Worm (Caenorhabditis elegans) whole organism, late embryonic: ENCODE measurements around the gene ZK84.2.

Experiments
- C38D4.7 ChIP-seq: fragments of 200-800 bp; sonication (Bioruptor generic); optimal IDR thresholded peaks from 2 replicates; lab custom pipeline; 2018; ENCODE audit warnings: mild to moderate bottlenecking, missing genetic modification characterization, moderate library complexity, missing compliant biosample characterization
- F13H6.1 ChIP-seq: sonication (generic microtip); optimal IDR thresholded peaks from 2 replicates; lab custom pipeline; 2016; ENCODE audit warnings: missing genetic modification characterization, missing compliant biosample characterization
- T23F11.4 ChIP-seq: fragments of 200-800 bp; sonication (Bioruptor generic); optimal IDR thresholded peaks from 2 replicates; lab custom pipeline; 2018; ENCODE audit warnings: mild to moderate bottlenecking, missing genetic modification characterization, missing compliant biosample characterization
- ama-1 ChIP-seq: fragments of 150-350 bp; optimal IDR thresholded peaks from 2 replicates; lab custom pipeline; 2014
- ceh-18 ChIP-seq: sonication (generic microtip); optimal IDR thresholded peaks from 2 replicates; lab custom pipeline; 2016; ENCODE audit warnings: missing genetic modification characterization, missing compliant biosample characterization
- ceh-24 ChIP-seq: sonication (generic microtip); optimal IDR thresholded peaks from 2 replicates; lab custom pipeline; 2016; ENCODE audit warnings: mild to moderate bottlenecking, missing genetic modification characterization, missing compliant biosample characterization
- ceh-34 ChIP-seq: sonication (generic microtip); optimal IDR thresholded peaks from 2 replicates; lab custom pipeline; 2016; ENCODE audit warnings: mild to moderate bottlenecking, missing genetic modification characterization, missing compliant biosample characterization
- ceh-45 ChIP-seq: fragments of 200-800 bp; sonication (Bioruptor generic); IDR thresholded peaks from 2 replicates; pipeline ENCODE4 v1.3.6; 2022; ENCODE audit warnings: missing genetic modification reagents, missing genetic modification characterization, missing compliant biosample characterization
- ceh-48 ChIP-seq: sonication (generic microtip); optimal IDR thresholded peaks from 2 replicates; lab custom pipeline; 2016; ENCODE audit warnings: missing genetic modification characterization, inconsistent platforms, missing compliant biosample characterization
- ceh-6 ChIP-seq: fragments of 200-800 bp; sonication (Bioruptor generic); optimal IDR thresholded peaks from 2 replicates; lab custom pipeline; 2018; ENCODE audit warnings: mild to moderate bottlenecking, missing genetic modification characterization, missing compliant biosample characterization
- ceh-9 ChIP-seq: sonication (generic microtip); optimal IDR thresholded peaks from 2 replicates; lab custom pipeline; 2016; ENCODE audit warnings: mild to moderate bottlenecking, missing genetic modification characterization, inconsistent platforms, missing compliant biosample characterization
- che-1 ChIP-seq: sonication (generic microtip); optimal IDR thresholded peaks from 2 replicates; lab custom pipeline; 2016; ENCODE audit warnings: mild to moderate bottlenecking, missing genetic modification characterization, missing compliant biosample characterization
- elt-2 ChIP-seq: sonication (generic microtip); optimal IDR thresholded peaks from 2 replicates; lab custom pipeline; 2016; ENCODE audit warnings: missing genetic modification reagents, missing genetic modification characterization, missing compliant biosample characterization
- eyg-1 ChIP-seq: sonication (generic microtip); optimal IDR thresholded peaks from 2 replicates; lab custom pipeline; 2016; ENCODE audit warnings: missing genotype, missing genetic modification characterization, missing compliant biosample characterization
- fkh-10 ChIP-seq: fragments of 150-350 bp; optimal IDR thresholded peaks from 2 replicates; lab custom pipeline; 2014; ENCODE audit warnings: missing biosample characterization, missing genetic modification reagents, missing genetic modification characterization
- fkh-6 ChIP-seq: sonication (generic microtip); optimal IDR thresholded peaks from 2 replicates; lab custom pipeline; 2016; ENCODE audit warnings: missing genetic modification characterization, missing compliant biosample characterization
- gmeb-2 ChIP-seq: sonication (generic microtip); optimal IDR thresholded peaks from 2 replicates; lab custom pipeline; 2016; ENCODE audit warnings: missing genetic modification characterization, inconsistent platforms, missing compliant biosample characterization
- hlh-13 ChIP-seq: fragments of 200-800 bp; sonication (Bioruptor generic); optimal IDR thresholded peaks from 2 replicates; lab custom pipeline; 2018; ENCODE audit warnings: mild to moderate bottlenecking, missing genetic modification characterization, missing compliant biosample characterization
- hlh-30 ChIP-seq: sonication (generic microtip); optimal IDR thresholded peaks from 2 replicates; lab custom pipeline; 2017; ENCODE audit warnings: antibody characterized with exemption, missing genetic modification characterization, missing compliant biosample characterization; ENCODE audit not compliant: insufficient read depth
- madf-2 ChIP-seq: sonication (generic microtip); optimal IDR thresholded peaks from 2 replicates; lab custom pipeline; 2017; ENCODE audit warnings: missing genetic modification characterization, missing compliant biosample characterization
- nfya-1 ChIP-seq: sonication (generic microtip); optimal IDR thresholded peaks from 2 replicates; lab custom pipeline; 2017; ENCODE audit warnings: missing genetic modification characterization, mild to moderate bottlenecking, missing compliant biosample characterization, antibody characterized with exemption, moderate library complexity
- nhr-232 ChIP-seq: sonication (generic microtip); optimal IDR thresholded peaks from 2 replicates; lab custom pipeline; 2016; ENCODE audit warnings: missing genetic modification characterization, missing compliant biosample characterization
- pag-3 ChIP-seq: sonication (generic microtip); optimal IDR thresholded peaks from 2 replicates; lab custom pipeline; 2016; ENCODE audit warnings: missing compliant biosample characterization, missing genetic modification characterization, borderline replicate concordance
- pat-9 ChIP-seq: fragments of 200-800 bp; sonication (Bioruptor generic); optimal IDR thresholded peaks from 2 replicates; lab custom pipeline; 2018; ENCODE audit warnings: mild to moderate bottlenecking, missing genetic modification characterization, moderate library complexity, missing compliant biosample characterization
- pha-4 ChIP-seq: fragments of 150-350 bp; optimal IDR thresholded peaks from 2 replicates; lab custom pipeline; 2018; ENCODE audit warnings: missing biosample characterization, missing genetic modification reagents, missing genetic modification characterization
- pros-1 ChIP-seq: fragments of 150-350 bp; optimal IDR thresholded peaks from 2 replicates; lab custom pipeline; 2014; ENCODE audit warnings: missing biosample characterization, missing genetic modification reagents, missing genetic modification characterization
- rnt-1 ChIP-seq: sonication (generic microtip); optimal IDR thresholded peaks from 2 replicates; lab custom pipeline; 2016; ENCODE audit warnings: missing genetic modification characterization, missing compliant biosample characterization
- syd-9 ChIP-seq: sonication (generic microtip); optimal IDR thresholded peaks from 2 replicates; lab custom pipeline; 2016; ENCODE audit warnings: mild to moderate bottlenecking, missing genetic modification characterization, moderate library complexity, missing compliant biosample characterization
- tbx-7 ChIP-seq: sonication (generic microtip); optimal IDR thresholded peaks from 2 replicates; lab custom pipeline; 2016; ENCODE audit warnings: missing genotype, missing genetic modification characterization, missing compliant biosample characterization
- unc-3 ChIP-seq, 2 experiments: fragments of 200-800 bp in 1 of 2; sonication (Bioruptor generic) in 1 of 2; sonication (generic microtip) in 1 of 2; conservative IDR thresholded peaks in 1 of 2; optimal IDR thresholded peaks in 1 of 2; 2 replicates each; pipeline versions ENCODE4 v1.3.6 to Lab custom; 2016 to 2022; ENCODE audit warnings: missing compliant biosample characterization in 2 of 2, missing genetic modification characterization in 2 of 2, missing genetic modification reagents in 1 of 2
- zip-5 ChIP-seq: sonication (generic microtip); optimal IDR thresholded peaks from 2 replicates; lab custom pipeline; 2016; ENCODE audit warnings: missing genetic modification characterization, missing compliant biosample characterization
- ztf-16 ChIP-seq: sonication (generic microtip); optimal IDR thresholded peaks from 2 replicates; lab custom pipeline; 2017; ENCODE audit warnings: missing genetic modification characterization, missing compliant biosample characterization

ZK84.2 gene

DNA sequence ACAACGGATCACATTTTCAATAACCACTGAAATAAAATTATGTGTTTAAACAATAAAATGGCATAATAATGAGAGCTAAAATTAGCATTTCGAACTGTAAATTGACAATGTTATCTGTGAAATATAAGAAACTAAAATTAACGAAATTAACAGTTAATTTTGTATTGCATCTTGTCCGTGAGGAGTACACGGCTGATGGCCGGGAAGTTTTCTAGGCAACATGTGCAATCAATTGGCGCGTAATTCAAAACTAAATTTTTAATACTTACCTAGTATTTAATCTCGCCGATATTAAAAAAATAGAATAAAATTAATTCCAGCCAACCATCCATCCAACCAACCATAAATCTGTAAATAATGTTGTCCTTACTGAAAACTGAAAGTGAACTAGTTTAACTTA is 47.3 kb downstream of the ZK84.2 start (continued):
- TF ChIP-seq hlh-13 (no peak), tbx-7 (tag; lab: Kevin White, UChicago) (peak; percentile 95), ceh-24 (no peak), elt-2 (tag; lab: Kevin White, UChicago) (peak; percentile 52), pha-4 (tag; lab: Kevin White, UChicago) (no peak), T23F11.4 (GFP tag; lab: Kevin White, UChicago) (no peak), F13H6.1 (peak; percentile 24), fkh-10 (no peak), nhr-232 (tag; lab: Kevin White, UChicago) (no peak), fkh-6 (peak; percentile 22), ceh-6 (no peak), eyg-1 (tag; lab: Kevin White, UChicago) (peak; percentile 6), gmeb-2 (no peak), ceh-18 (tag; lab: Kevin White, UChicago) (peak; percentile 10), rnt-1 (peak; percentile 56), C38D4.7 (GFP tag; lab: Kevin White, UChicago) (no peak), pag-3 (tag; lab: Kevin White, UChicago) (no peak), zip-5 (peak; percentile 78), madf-2 (tag; lab: Kevin White, UChicago) (no peak), ama-1 (lab: Kevin White, UChicago) (no peak), hlh-30 (tag; lab: Kevin White, UChicago) (no peak), ceh-45 (no peak), nfya-1 (no peak), che-1 (no peak), ceh-34 (tag; lab: Kevin White, UChicago) (peak; percentile 43), unc-3 (GFP tag; conservative IDR thresholded peaks at IDR 0.05; lab: Robert Waterston, UW) (no peak), unc-3 (tag; optimal IDR thresholded peaks at IDR 0.05; lab: Kevin White, UChicago) (no peak), pat-9 (tag; lab: Kevin White, UChicago) (no peak), pros-1 (tag; lab: Kevin White, UChicago) (no peak), ztf-16 (tag; lab: Kevin White, UChicago) (no peak), syd-9 (no peak), ceh-9 (tag; lab: Kevin White, UChicago) (no peak), ceh-48 (tag; lab: Kevin White, UChicago) (no peak)
